Fruit fly (Drosophila melanogaster) whole organism, embryonic: ENCODE results near the gene CG31321.

Experiments
- ATbp ChIP-seq: fragments of 200-800 bp; sonication (Bioruptor generic); optimal IDR thresholded peaks from 2 replicates; lab custom pipeline; 2017; ENCODE audit warnings: missing biosample characterization, mild to moderate bottlenecking, missing genetic modification characterization, missing genetic modification reagents
- CG10565 ChIP-seq: fragments of 200-800 bp; sonication (Bioruptor generic); optimal IDR thresholded peaks from 3 replicates; lab custom pipeline; 2016; ENCODE audit warnings: missing biosample characterization, mild to moderate bottlenecking, missing genetic modification characterization
- CG12391 ChIP-seq: fragments of 200-800 bp; sonication (Bioruptor generic); optimal IDR thresholded peaks from 3 replicates; lab custom pipeline; 2018; ENCODE audit warnings: missing biosample characterization, mild to moderate bottlenecking, missing genetic modification characterization, moderate library complexity
- CG15696 ChIP-seq: fragments of 200-800 bp; sonication (Bioruptor generic); optimal IDR thresholded peaks from 2 replicates; lab custom pipeline; 2019; ENCODE audit warnings: missing biosample characterization, mild to moderate bottlenecking, missing genetic modification characterization, moderate library complexity
- CG17328 ChIP-seq: fragments of 200-800 bp; sonication (Bioruptor generic); IDR thresholded peaks from 2 replicates; pipeline ENCODE4 v1.3.6; 2022; ENCODE audit warnings: missing biosample characterization, missing genetic modification characterization
- CG17361 ChIP-seq: fragments of 200-800 bp; sonication (Bioruptor generic); IDR thresholded peaks from 3 replicates; pipeline ENCODE4 v1.3.6; 2022; ENCODE audit warnings: missing biosample characterization, missing genetic modification characterization
- CG2199 ChIP-seq: fragments of 200-800 bp; sonication (Bioruptor generic); IDR thresholded peaks from 3 replicates; pipeline ENCODE4 v1.3.6; 2022; ENCODE audit warnings: missing biosample characterization, missing genetic modification characterization
- CG31224 ChIP-seq: fragments of 200-800 bp; sonication (Bioruptor generic); IDR thresholded peaks from 2 replicates; pipeline ENCODE4 v1.3.6; 2022; ENCODE audit warnings: missing biosample characterization, missing genetic modification characterization
- CG4404 ChIP-seq: fragments of 200-800 bp; sonication (Bioruptor generic); IDR thresholded peaks from 2 replicates; pipeline ENCODE4 v1.3.6; 2022; ENCODE audit warnings: missing biosample characterization, missing genetic modification characterization
- CG4424 ChIP-seq: fragments of 200-800 bp; sonication (Bioruptor generic); optimal IDR thresholded peaks from 3 replicates; lab custom pipeline; 2016; ENCODE audit warnings: missing biosample characterization, missing genetic modification characterization
- CG6813 ChIP-seq: fragments of 200-800 bp; sonication (Bioruptor generic); optimal IDR thresholded peaks from 2 replicates; lab custom pipeline; 2017; ENCODE audit warnings: missing biosample characterization, missing genetic modification characterization, mild to moderate bottlenecking, moderate library complexity, missing genetic modification reagents
- CG7745 ChIP-seq: fragments of 200-800 bp; sonication (Bioruptor generic); optimal IDR thresholded peaks from 2 replicates; lab custom pipeline; 2018; ENCODE audit warnings: missing biosample characterization, mild to moderate bottlenecking, missing genetic modification characterization, moderate library complexity
- CoRest ChIP-seq: fragments of 200-800 bp; sonication (Bioruptor generic); optimal IDR thresholded peaks from 3 replicates; lab custom pipeline; 2018; ENCODE audit warnings: missing biosample characterization, mild to moderate bottlenecking, missing genetic modification characterization, moderate library complexity
- Dek ChIP-seq: fragments of 200-800 bp; sonication (Bioruptor generic); optimal IDR thresholded peaks from 3 replicates; lab custom pipeline; 2019; ENCODE audit warnings: missing biosample characterization, mild to moderate bottlenecking, missing genetic modification characterization, moderate library complexity
- Ets65A ChIP-seq: fragments of 200-800 bp; sonication (Bioruptor generic); peaks from one replicate; lab custom pipeline; 2016; ENCODE audit warnings: missing biosample characterization, missing genetic modification characterization
- Fer3 ChIP-seq: fragments of 200-800 bp; sonication (Bioruptor generic); optimal IDR thresholded peaks from 2 replicates; lab custom pipeline; 2018; ENCODE audit warnings: missing biosample characterization, mild to moderate bottlenecking, missing genetic modification characterization, moderate library complexity
- HmgD ChIP-seq: fragments of 200-800 bp; sonication (Bioruptor generic); optimal IDR thresholded peaks from 3 replicates; lab custom pipeline; 2016; ENCODE audit warnings: missing biosample characterization, missing genetic modification characterization
- Hmr ChIP-seq: fragments of 200-800 bp; sonication (Bioruptor generic); optimal IDR thresholded peaks from 3 replicates; lab custom pipeline; 2017; ENCODE audit warnings: mild to moderate bottlenecking, missing biosample characterization, missing genetic modification reagents, missing genetic modification characterization
- Jarid2 ChIP-seq: fragments of 200-800 bp; sonication (Bioruptor generic); optimal IDR thresholded peaks from 3 replicates; lab custom pipeline; 2017; ENCODE audit warnings: mild to moderate bottlenecking, missing biosample characterization, missing genetic modification reagents, missing genetic modification characterization
- Mad ChIP-seq: fragments of 200-800 bp; sonication (Bioruptor generic); optimal IDR thresholded peaks from 2 replicates; lab custom pipeline; 2016; ENCODE audit warnings: missing biosample characterization, missing genetic modification characterization
- NC2α ChIP-seq: fragments of 200-800 bp; sonication (Bioruptor generic); optimal IDR thresholded peaks from 2 replicates; lab custom pipeline; 2016; ENCODE audit warnings: missing biosample characterization, missing genetic modification characterization
- Sox100B ChIP-seq: fragments of 200-800 bp; sonication (Bioruptor generic); optimal IDR thresholded peaks from 3 replicates; lab custom pipeline; 2018; ENCODE audit warnings: missing biosample characterization, mild to moderate bottlenecking, missing genetic modification characterization
- amos ChIP-seq: fragments of 200-800 bp; sonication (Bioruptor generic); IDR thresholded peaks from 2 replicates; pipeline ENCODE4 v1.3.6; 2022; ENCODE audit warnings: missing biosample characterization, missing genetic modification characterization; ENCODE audit not compliant: partially characterized antibody
- caup ChIP-seq: fragments of 200-800 bp; sonication (Bioruptor generic); optimal IDR thresholded peaks from 3 replicates; lab custom pipeline; 2017; ENCODE audit warnings: missing biosample characterization, mild to moderate bottlenecking, missing genetic modification characterization, moderate library complexity; ENCODE audit not compliant: severe bottlenecking
- chn ChIP-seq: fragments of 200-800 bp; sonication (Bioruptor generic); optimal IDR thresholded peaks from 2 replicates; lab custom pipeline; 2016; ENCODE audit warnings: missing biosample characterization, missing genetic modification characterization
- da ChIP-seq: fragments of 200-800 bp; sonication (Bioruptor generic); optimal IDR thresholded peaks from 2 replicates; lab custom pipeline; 2016; ENCODE audit warnings: missing biosample characterization, missing genetic modification characterization
- dpn ChIP-seq, 2 experiments: fragments of 200-800 bp; sonication (Bioruptor generic); optimal IDR thresholded peaks; 3 replicates each; lab custom pipeline; 2016; ENCODE audit warnings: missing biosample characterization in 2 of 2, missing genetic modification characterization in 2 of 2
- emc ChIP-seq: fragments of 200-800 bp; sonication (Bioruptor generic); optimal IDR thresholded peaks from 2 replicates; lab custom pipeline; 2016; ENCODE audit warnings: missing biosample characterization, missing genetic modification characterization
- fru ChIP-seq: fragments of >200 bp; optimal IDR thresholded peaks from 2 replicates; lab custom pipeline; 2017
- lbe ChIP-seq: fragments of 200-800 bp; sonication (Bioruptor generic); optimal IDR thresholded peaks from 2 replicates; lab custom pipeline; 2016; ENCODE audit warnings: missing biosample characterization, mild to moderate bottlenecking, missing genetic modification characterization
- mld ChIP-seq: fragments of 200-800 bp; sonication (Bioruptor generic); IDR thresholded peaks from 3 replicates; pipeline ENCODE4 v1.3.6; 2022; ENCODE audit warnings: missing biosample characterization, missing genetic modification characterization; ENCODE audit not compliant: partially characterized antibody
- nom ChIP-seq: fragments of 200-800 bp; sonication (Bioruptor generic); optimal IDR thresholded peaks from 2 replicates; lab custom pipeline; 2017; ENCODE audit warnings: missing biosample characterization, missing genetic modification characterization, mild to moderate bottlenecking, moderate library complexity, missing genetic modification reagents
- pan ChIP-seq, 4 experiments: fragments of >200 bp in 3 of 4; fragments of 200-800 bp in 1 of 4; sonication (Bioruptor generic) in 1 of 4; optimal IDR thresholded peaks in 3 of 4; IDR thresholded peaks in 1 of 4; 2 replicates each; pipeline versions ENCODE4 v1.3.6 to Lab custom; 2017 to 2022; ENCODE audit warnings: missing biosample characterization in 2 of 4, missing genetic modification characterization in 2 of 4, mixed read lengths in 1 of 4
- pb ChIP-seq: fragments of 200-800 bp; sonication (Bioruptor generic); optimal IDR thresholded peaks from 3 replicates; lab custom pipeline; 2016; ENCODE audit warnings: missing biosample characterization, missing genetic modification characterization
- prd ChIP-seq, 3 experiments: fragments of >200 bp in 2 of 3; fragments of 200-800 bp in 1 of 3; sonication (Bioruptor generic) in 1 of 3; optimal IDR thresholded peaks in 2 of 3; IDR thresholded peaks in 1 of 3; 2 replicates in 2 of 3; 3 replicates in 1 of 3; pipeline versions ENCODE4 v1.3.6 to Lab custom; 2017 to 2022; ENCODE audit warnings: missing biosample characterization in 1 of 3, missing genetic modification characterization in 1 of 3
- run ChIP-seq: fragments of 200-800 bp; sonication (Bioruptor generic); optimal IDR thresholded peaks from 3 replicates; lab custom pipeline; 2018; ENCODE audit warnings: missing biosample characterization, mild to moderate bottlenecking, missing genetic modification characterization
- sd ChIP-seq: fragments of 200-800 bp; sonication (Bioruptor generic); optimal IDR thresholded peaks from 3 replicates; lab custom pipeline; 2018; ENCODE audit warnings: missing biosample characterization, mild to moderate bottlenecking, missing genetic modification characterization, moderate library complexity
- unc-4 ChIP-seq: fragments of 200-800 bp; sonication (Bioruptor generic); IDR thresholded peaks from 2 replicates; pipeline ENCODE4 v1.3.6; 2022; ENCODE audit warnings: missing biosample characterization, missing genetic modification characterization; ENCODE audit not compliant: partially characterized antibody
- wdn ChIP-seq: fragments of 200-800 bp; sonication (Bioruptor generic); IDR thresholded peaks from 2 replicates; pipeline ENCODE4 v1.3.6; 2022; ENCODE audit warnings: missing biosample characterization, missing genetic modification characterization

The CG31321 gene

dm6 chr3R:14310062-14310461 is at the start of gene CG31321:
Gene CG31321, plus strand, starts transcription at chr3R:14310362.
- TF ChIP-seq Mad (GFP tag; lab: Kevin White, UChicago) (no peak), sd (peak; percentile 47)

- TF ChIP-seq CG31224 (GFP tag; lab: Robert Waterston, UW) (no peak), CG6813 (GFP tag; lab: Kevin White, UChicago) (no peak)
Observed at dm6 chr3R:14261113-14261512, 49.0 kb upstream of the CG31321 start, which contains the start of gene CG14840. Gene CG14840, minus strand, starts transcription at chr3R:14261213.

dm6 chr3R:14262087-14262486 is 48.1 kb upstream of the CG31321 start, which contains the start of the genes CG14839 and CG14841:
Gene CG14839, plus strand, starts transcription at chr3R:14262387.
Gene CG14841, minus strand, starts transcription at chr3R:14262418.
- TF ChIP-seq lbe (GFP tag; lab: Kevin White, UChicago) (no peak), Ets65A (peak; percentile 73)

dm6 chr3R:14275519-14276172 is 34.5 kb upstream of the CG31321 start:
- TF ChIP-seq nom (GFP tag; lab: Kevin White, UChicago) (peak; percentile 43), fru (lab: Kevin White, UChicago) (no peak), CG17361 (GFP tag; lab: Robert Waterston, UW) (no peak)

dm6 chr3R:14277894-14278522 is 32.2 kb upstream of the CG31321 start:
- no peak for TF ChIP-seq da (GFP tag; lab: Kevin White, UChicago)
- TF ChIP-seq dpn (GFP tag; optimal IDR thresholded peaks at IDR 0.05; lab: Kevin White, UChicago): peak; percentile 41 to 62
- no peak for TF ChIP-seq amos
- TF ChIP-seq run (tag; lab: Kevin White, UChicago): peak; percentile 41
- no peak for TF ChIP-seq mld (GFP tag; lab: Robert Waterston, UW)
- peak; percentile 75 for TF ChIP-seq caup (GFP tag; lab: Kevin White, UChicago)
- no peak for TF ChIP-seq NC2α
- TF ChIP-seq lbe (GFP tag; lab: Kevin White, UChicago): peak; percentile 94
- peak; percentile 74 for TF ChIP-seq wdn
- no peak for TF ChIP-seq emc
- peak; percentile 66 for TF ChIP-seq ATbp
- no peak for TF ChIP-seq HmgD (GFP tag; lab: Kevin White, UChicago)
- peak; percentile 87 for TF ChIP-seq CG12391
- peak; percentile 79 for TF ChIP-seq CG4424 (GFP tag; lab: Kevin White, UChicago)
- peak; percentile 40 for TF ChIP-seq CG10565
- TF ChIP-seq pan (optimal IDR thresholded peaks at IDR 0.05; lab: Kevin White, UChicago): no peak
- TF ChIP-seq pan (GFP tag; optimal IDR thresholded peaks at IDR 0.05 in 1 of 2, IDR thresholded peaks at IDR 0.05 in 1 of 2): peak in 1 of 2 experiments; percentile 88
- TF ChIP-seq Dek: peak; percentile 67
- TF ChIP-seq Hmr (GFP tag; lab: Kevin White, UChicago): peak; percentile 86
- peak; percentile 55; the same call in 1 of the 3 replicates for TF ChIP-seq CG2199 (GFP tag; lab: Robert Waterston, UW)
- TF ChIP-seq chn: peak; percentile 56
- TF ChIP-seq Sox100B (GFP tag; lab: Kevin White, UChicago): no peak
- TF ChIP-seq CG17328 (GFP tag; lab: Robert Waterston, UW): peak; percentile 91
- TF ChIP-seq CoRest (tag; lab: Kevin White, UChicago): peak; percentile 79
- TF ChIP-seq Fer3: no peak
- peak; percentile 93 for TF ChIP-seq CG4404 (GFP tag; lab: Robert Waterston, UW)
- no peak for TF ChIP-seq prd (optimal IDR thresholded peaks at IDR 0.05; lab: Kevin White, UChicago)
- TF ChIP-seq prd (GFP tag; IDR thresholded peaks at IDR 0.05; lab: Robert Waterston, UW): peak; percentile 95
- TF ChIP-seq pb (GFP tag; lab: Kevin White, UChicago): no peak
- TF ChIP-seq CG15696 (tag; lab: Kevin White, UChicago): peak; percentile 95
- TF ChIP-seq CG7745 (tag; lab: Kevin White, UChicago): peak; percentile 18
- TF ChIP-seq unc-4: no peak
- TF ChIP-seq Jarid2 (GFP tag; lab: Kevin White, UChicago): no peak
